Worm (Caenorhabditis elegans) whole organism, L4 larva: ENCODE results near the gene C30G7.2.
"Not testable (repeated sequence)": the region's sequence is repeated elsewhere in the genome, so short reads cannot be mapped to it uniquely, and the experiment has no call there.

Source experiments
- D1046.2 ChIP-seq: fragments of 200-800 bp; sonication (Bioruptor generic); IDR thresholded peaks from 2 replicates; pipeline ENCODE4 v1.3.6; 2022; ENCODE audit warnings: missing genetic modification characterization, missing compliant biosample characterization
- F10B5.3 ChIP-seq: sonication (generic microtip); optimal IDR thresholded peaks from 2 replicates; lab custom pipeline; 2016; ENCODE audit warnings: mild to moderate bottlenecking, missing genetic modification characterization, missing compliant biosample characterization
- Y105C5A.15 ChIP-seq: fragments of 200-800 bp; sonication (Bioruptor generic); IDR thresholded peaks from 2 replicates; pipeline ENCODE4 v1.3.6; 2022; ENCODE audit warnings: missing genetic modification characterization, missing compliant biosample characterization
- ceh-44 ChIP-seq: fragments of 200-800 bp; sonication (Bioruptor generic); IDR thresholded peaks from 2 replicates; pipeline ENCODE4 v1.3.6; 2022; ENCODE audit warnings: missing genetic modification reagents, missing genetic modification characterization, missing compliant biosample characterization
- ceh-62 ChIP-seq: sonication (generic microtip); optimal IDR thresholded peaks from 2 replicates; lab custom pipeline; 2017; ENCODE audit warnings: missing biosample characterization, missing genetic modification characterization
- ces-1 ChIP-seq: fragments of 150-350 bp; sonication (generic microtip); optimal IDR thresholded peaks from 4 replicates; lab custom pipeline; 2014; ENCODE audit warnings: missing biosample characterization, missing genetic modification reagents, missing genetic modification characterization
- daf-16 ChIP-seq, 3 experiments: sonication (generic microtip); optimal IDR thresholded peaks; 2 replicates each; lab custom pipeline; 2016 to 2017; ENCODE audit warnings: missing genetic modification characterization in 3 of 3, missing genetic modification reagents in 3 of 3, mild to moderate bottlenecking in 2 of 3, missing compliant biosample characterization in 2 of 3, missing biosample characterization in 1 of 3, moderate library complexity in 1 of 3
- daf-19 ChIP-seq: fragments of 200-800 bp; sonication (Bioruptor generic); conservative IDR thresholded peaks from 2 replicates; pipeline ENCODE4 v1.3.6; 2022; ENCODE audit warnings: missing genetic modification characterization, missing compliant biosample characterization
- dmd-6 ChIP-seq: fragments of 200-800 bp; sonication (Bioruptor generic); IDR thresholded peaks from 2 replicates; pipeline ENCODE4 v1.3.6; 2022; ENCODE audit warnings: missing genetic modification reagents, missing genetic modification characterization, missing compliant biosample characterization
- dmd-8 ChIP-seq: fragments of 200-800 bp; sonication (Bioruptor generic); IDR thresholded peaks from 2 replicates; pipeline ENCODE4 v1.3.6; 2022; ENCODE audit warnings: missing genetic modification characterization, missing compliant biosample characterization
- dpl-1 ChIP-seq: fragments of 150-350 bp; optimal IDR thresholded peaks from 2 replicates; lab custom pipeline; 2014; ENCODE audit warnings: missing biosample characterization, missing genetic modification reagents, missing genetic modification characterization
- duxl-1 ChIP-seq: sonication (generic microtip); optimal IDR thresholded peaks from 2 replicates; lab custom pipeline; 2016; ENCODE audit warnings: mild to moderate bottlenecking, missing genetic modification characterization, moderate library complexity, missing compliant biosample characterization; ENCODE audit not compliant: poor library complexity
- dve-1 ChIP-seq: sonication (generic microtip); optimal IDR thresholded peaks from 2 replicates; lab custom pipeline; 2017; ENCODE audit warnings: antibody characterized with exemption, mild to moderate bottlenecking, missing genetic modification characterization, missing compliant biosample characterization; ENCODE audit not compliant: insufficient read depth
- egl-27 ChIP-seq: sonication (generic microtip); optimal IDR thresholded peaks from 3 replicates; lab custom pipeline; 2017; ENCODE audit warnings: missing biosample characterization, missing genetic modification reagents, missing genetic modification characterization
- egl-43 ChIP-seq: fragments of 200-800 bp; sonication (Bioruptor generic); IDR thresholded peaks from 2 replicates; pipeline ENCODE4 v1.3.6; 2022; ENCODE audit warnings: missing genetic modification reagents, missing genetic modification characterization, missing compliant biosample characterization
- hif-1 ChIP-seq, 2 experiments: sonication (generic microtip); optimal IDR thresholded peaks; 2 replicates each; lab custom pipeline; 2016 to 2017; ENCODE audit warnings: missing compliant biosample characterization in 2 of 2, missing genetic modification characterization in 2 of 2, missing genetic modification reagents in 2 of 2, missing genotype in 2 of 2, mild to moderate bottlenecking in 1 of 2
- hlh-11 ChIP-seq: fragments of 200-800 bp; sonication (Bioruptor generic); optimal IDR thresholded peaks from 2 replicates; lab custom pipeline; 2018; ENCODE audit warnings: mild to moderate bottlenecking, missing genetic modification characterization, missing compliant biosample characterization
- hlh-30 ChIP-seq: sonication (generic microtip); optimal IDR thresholded peaks from 2 replicates; lab custom pipeline; 2017; ENCODE audit warnings: antibody characterized with exemption, mild to moderate bottlenecking, missing genetic modification characterization, missing compliant biosample characterization; ENCODE audit not compliant: insufficient read depth
- hmg-1.1 ChIP-seq: fragments of 200-800 bp; sonication (Bioruptor generic); IDR thresholded peaks from 2 replicates; pipeline ENCODE4 v1.3.6; 2022; ENCODE audit warnings: missing genetic modification reagents, missing genetic modification characterization, missing compliant biosample characterization
- lin-29 ChIP-seq: fragments of 200-800 bp; sonication (Bioruptor generic); IDR thresholded peaks from 2 replicates; pipeline ENCODE4 v1.3.6; 2022; ENCODE audit warnings: missing genetic modification reagents, missing genetic modification characterization, missing compliant biosample characterization
- lin-38 ChIP-seq: fragments of 200-800 bp; sonication (Bioruptor generic); IDR thresholded peaks from 2 replicates; pipeline ENCODE4 v1.3.6; 2022; ENCODE audit warnings: missing genetic modification reagents, missing genetic modification characterization, missing compliant biosample characterization
- lin-39 ChIP-seq: fragments of 150-350 bp; optimal IDR thresholded peaks from 2 replicates; lab custom pipeline; 2014; ENCODE audit warnings: missing biosample characterization, missing genetic modification reagents, missing genetic modification characterization
- lir-3 ChIP-seq: sonication (generic microtip); optimal IDR thresholded peaks from 2 replicates; lab custom pipeline; 2016; ENCODE audit warnings: mild to moderate bottlenecking, missing genetic modification characterization, missing compliant biosample characterization
- lsy-2 ChIP-seq, 2 experiments: fragments of 150-350 bp in 1 of 2; sonication (generic microtip) in 1 of 2; optimal IDR thresholded peaks; 2 replicates each; lab custom pipeline; 2014 to 2017; ENCODE audit warnings: missing biosample characterization in 2 of 2, missing genetic modification characterization in 2 of 2
- madf-9 ChIP-seq: fragments of 200-800 bp; sonication (Bioruptor generic); conservative IDR thresholded peaks from 2 replicates; pipeline ENCODE4 v1.3.6; 2022; ENCODE audit warnings: missing genetic modification reagents, missing genetic modification characterization, missing compliant biosample characterization
- mes-2 ChIP-seq: sonication (generic microtip); optimal IDR thresholded peaks from 2 replicates; lab custom pipeline; 2016; ENCODE audit warnings: missing genotype, mild to moderate bottlenecking, missing genetic modification characterization, missing compliant biosample characterization; ENCODE audit not compliant: poor library complexity, severe bottlenecking
- mxl-3 ChIP-seq: fragments of 200-800 bp; sonication (Bioruptor generic); optimal IDR thresholded peaks from 2 replicates; lab custom pipeline; 2018; ENCODE audit warnings: mild to moderate bottlenecking, missing genetic modification characterization, missing compliant biosample characterization
- nhr-102 ChIP-seq: sonication (generic microtip); optimal IDR thresholded peaks from 2 replicates; lab custom pipeline; 2016; ENCODE audit warnings: mild to moderate bottlenecking, missing genetic modification characterization, moderate library complexity, missing compliant biosample characterization
- nhr-11 ChIP-seq: fragments of 150-350 bp; optimal IDR thresholded peaks from 2 replicates; lab custom pipeline; 2014; ENCODE audit warnings: missing biosample characterization, missing genetic modification characterization
- nhr-111 ChIP-seq: fragments of 200-800 bp; sonication (Bioruptor generic); optimal IDR thresholded peaks from 2 replicates; lab custom pipeline; 2018; ENCODE audit warnings: mild to moderate bottlenecking, missing genetic modification characterization, missing compliant biosample characterization
- nhr-237 ChIP-seq: sonication (generic microtip); optimal IDR thresholded peaks from 2 replicates; lab custom pipeline; 2017; ENCODE audit warnings: missing biosample characterization, missing genetic modification characterization
- nhr-28 ChIP-seq: fragments of 150-350 bp; optimal IDR thresholded peaks from 2 replicates; lab custom pipeline; 2014; ENCODE audit warnings: missing biosample characterization, missing genetic modification characterization
- nhr-48 ChIP-seq: sonication (generic microtip); optimal IDR thresholded peaks from 2 replicates; lab custom pipeline; 2016; ENCODE audit warnings: mild to moderate bottlenecking, missing genetic modification characterization, missing compliant biosample characterization
- nhr-6 ChIP-seq: fragments of 150-350 bp; optimal IDR thresholded peaks from 2 replicates; lab custom pipeline; 2014; ENCODE audit warnings: missing biosample characterization, missing genetic modification characterization
- nhr-77 ChIP-seq: fragments of 150-350 bp; optimal IDR thresholded peaks from 2 replicates; lab custom pipeline; 2014; ENCODE audit warnings: missing biosample characterization, missing genetic modification characterization
- php-3 ChIP-seq: fragments of 200-800 bp; sonication (Bioruptor generic); IDR thresholded peaks from 2 replicates; pipeline ENCODE4 v1.3.6; 2022; ENCODE audit warnings: missing genetic modification reagents, missing genetic modification characterization, missing compliant biosample characterization
- pqm-1 ChIP-seq: sonication (generic microtip); optimal IDR thresholded peaks from 2 replicates; lab custom pipeline; 2017; ENCODE audit warnings: missing biosample characterization, missing genetic modification characterization
- rbr-2 ChIP-seq: sonication (generic microtip); optimal IDR thresholded peaks from 2 replicates; lab custom pipeline; 2016; ENCODE audit warnings: missing genotype, missing genetic modification characterization, missing compliant biosample characterization
- skn-1 ChIP-seq: fragments of 150-350 bp; optimal IDR thresholded peaks from 2 replicates; lab custom pipeline; 2014; ENCODE audit warnings: missing biosample characterization, missing genetic modification characterization
- tag-97 ChIP-seq: fragments of 200-800 bp; sonication (Bioruptor generic); IDR thresholded peaks from 2 replicates; pipeline ENCODE4 v1.3.6; 2022; ENCODE audit warnings: missing genetic modification characterization, missing compliant biosample characterization
- unc-39 ChIP-seq: sonication (generic microtip); optimal IDR thresholded peaks from 2 replicates; lab custom pipeline; 2017; ENCODE audit warnings: missing biosample characterization, missing genetic modification characterization
- zag-1 ChIP-seq: fragments of 150-350 bp; optimal IDR thresholded peaks from 2 replicates; lab custom pipeline; 2014; ENCODE audit warnings: missing biosample characterization, missing genetic modification characterization

The C30G7.2 gene

ce11 chrV:14936587-14936986, at the start of gene C30G7.2:
Gene C30G7.2 (plus strand): TSS chrV:14936887.
- no peak for TF ChIP-seq unc-39 (tag; lab: Kevin White, UChicago)
- no peak for TF ChIP-seq egl-43 (GFP tag; lab: Robert Waterston, UW)
- TF ChIP-seq dmd-6 (GFP tag; lab: Robert Waterston, UW), result no peak
- TF ChIP-seq nhr-11 (tag; lab: Kevin White, UChicago), result no peak
- no peak for TF ChIP-seq ceh-62 (tag; lab: Kevin White, UChicago)
- no peak for TF ChIP-seq egl-27 (tag; lab: Kevin White, UChicago)
- TF ChIP-seq dpl-1 (GFP tag; lab: Kevin White, UChicago), result no peak
- TF ChIP-seq tag-97 (GFP tag; lab: Robert Waterston, UW), result no peak
- no peak for TF ChIP-seq lin-38 (GFP tag; lab: Robert Waterston, UW)
- TF ChIP-seq lin-39 (tag; lab: Kevin White, UChicago), result no peak
- no peak for TF ChIP-seq duxl-1 (tag; lab: Kevin White, UChicago)

ce11 chrV:14890782-14891181, 45.9 kb upstream of the C30G7.2 start, which contains the start of gene nspa-2:
Gene nspa-2 (plus strand): TSS chrV:14891082.
- not testable (repeated sequence) for TF ChIP-seq dmd-6, daf-19, Y105C5A.15 (GFP tag; lab: Robert Waterston, UW)

ce11 chrV:14893355-14894050, 43.2 kb upstream of the C30G7.2 start, which contains the start of the genes mpst-2 and H12D21.5:
Gene mpst-2 (minus strand): TSS chrV:14893455.
Gene H12D21.5 (plus strand): TSS chrV:14894000.
- TF ChIP-seq F10B5.3, result no peak
- no peak for TF ChIP-seq rbr-2 (tag; lab: Kevin White, UChicago)
- TF ChIP-seq zag-1 (tag; lab: Kevin White, UChicago), result no peak
- no peak for TF ChIP-seq lin-29
- no peak for TF ChIP-seq D1046.2
- no peak for TF ChIP-seq mxl-3 (GFP tag; lab: Kevin White, UChicago)
- no peak for TF ChIP-seq madf-9
- no peak for TF ChIP-seq php-3 (GFP tag; lab: Robert Waterston, UW)
- no peak for TF ChIP-seq nhr-11 (tag; lab: Kevin White, UChicago)
- no peak for TF ChIP-seq hmg-1.1 (GFP tag; lab: Robert Waterston, UW)
- TF ChIP-seq nhr-237 (tag; lab: Kevin White, UChicago), result no peak
- no peak for TF ChIP-seq dmd-8
- no peak for TF ChIP-seq ceh-44 (GFP tag; lab: Robert Waterston, UW)
- no peak for TF ChIP-seq daf-19 (GFP tag; lab: Robert Waterston, UW)
- TF ChIP-seq nhr-6 (tag; lab: Kevin White, UChicago), result no peak
- TF ChIP-seq nhr-111 (GFP tag; lab: Kevin White, UChicago), result no peak
- no peak for TF ChIP-seq dpl-1 (GFP tag; lab: Kevin White, UChicago)
- no peak for TF ChIP-seq nhr-77 (tag; lab: Kevin White, UChicago)

- TF ChIP-seq lir-3 (tag; lab: Kevin White, UChicago) (no peak), mxl-3 (GFP tag; lab: Kevin White, UChicago) (peak; percentile 51), lsy-2 (tag; optimal IDR thresholded peaks at IDR 0.05; lab: Kevin White, UChicago) (no peak), dmd-6 (GFP tag; lab: Robert Waterston, UW) (peak; percentile 83), hif-1 (tag; optimal IDR thresholded peaks at IDR 0.05; lab: Kevin White, UChicago) (peak; percentile 44 to 71), hlh-30 (tag; lab: Kevin White, UChicago) (peak; percentile 20), egl-27 (tag; lab: Kevin White, UChicago) (no peak), mes-2 (tag; lab: Kevin White, UChicago) (peak; percentile 39), php-3 (GFP tag; lab: Robert Waterston, UW) (peak; percentile 87), hlh-11 (peak; percentile 79), nhr-102 (no peak), nhr-6 (tag; lab: Kevin White, UChicago) (peak; percentile 66), lin-39 (tag; lab: Kevin White, UChicago) (no peak), nhr-77 (tag; lab: Kevin White, UChicago) (peak; percentile 22), nhr-28 (tag; lab: Kevin White, UChicago) (peak; percentile 73), ces-1 (GFP tag; lab: Kevin White, UChicago) (no peak), F10B5.3 (no peak), daf-16 (GFP tag; optimal IDR thresholded peaks at IDR 0.05; lab: Kevin White, UChicago) (no peak), daf-16 (tag; optimal IDR thresholded peaks at IDR 0.05; lab: Kevin White, UChicago) (peak; percentile 83), dve-1 (tag; lab: Kevin White, UChicago) (peak; percentile 33), pqm-1 (tag; lab: Kevin White, UChicago) (peak; percentile 86), skn-1 (tag; lab: Kevin White, UChicago) (no peak), nhr-48 (tag; lab: Kevin White, UChicago) (peak; percentile 47)
These were observed 41.1 kb upstream of the C30G7.2 start, which contains the start of gene mpst-3 for ce11 chrV:14895557-14895956. Gene mpst-3 (plus strand): TSS chrV:14895647.
